Worm (Caenorhabditis elegans) whole organism, L2 larva: ENCODE data around the gene F36H1.11.

Source experiments
- C34F6.9 ChIP-seq: fragments of 150-350 bp; optimal IDR thresholded peaks from 2 replicates; lab custom pipeline; 2014; ENCODE audit warnings: missing biosample characterization, missing genetic modification characterization
- F13H6.1 ChIP-seq: sonication (generic microtip); optimal IDR thresholded peaks from 2 replicates; lab custom pipeline; 2016; ENCODE audit warnings: missing genetic modification characterization, missing compliant biosample characterization
- ZK546.5 ChIP-seq: sonication (generic microtip); optimal IDR thresholded peaks from 2 replicates; lab custom pipeline; 2017; ENCODE audit warnings: missing biosample characterization, missing genetic modification characterization
- alr-1 ChIP-seq: fragments of 150-350 bp; optimal IDR thresholded peaks from 2 replicates; lab custom pipeline; 2014; ENCODE audit warnings: missing biosample characterization, missing genetic modification characterization
- aly-2 ChIP-seq: fragments of 150-350 bp; optimal IDR thresholded peaks from 2 replicates; lab custom pipeline; 2014; ENCODE audit warnings: missing biosample characterization, missing genetic modification characterization
- ama-1 ChIP-seq: fragments of 150-350 bp; optimal IDR thresholded peaks from 2 replicates; lab custom pipeline; 2018; ENCODE audit warnings: inconsistent platforms
- blmp-1 ChIP-seq: sonication (generic microtip); optimal IDR thresholded peaks from 2 replicates; lab custom pipeline; 2017; ENCODE audit warnings: missing genetic modification characterization, mild to moderate bottlenecking, missing compliant biosample characterization, antibody characterized with exemption, moderate library complexity; ENCODE audit not compliant: insufficient read depth
- ceh-16 ChIP-seq: fragments of 150-350 bp; optimal IDR thresholded peaks from 2 replicates; lab custom pipeline; 2014; ENCODE audit warnings: missing biosample characterization, missing genetic modification characterization
- ceh-82 ChIP-seq: fragments of 150-350 bp; optimal IDR thresholded peaks from 2 replicates; lab custom pipeline; 2014; ENCODE audit warnings: missing biosample characterization, missing genetic modification characterization
- crh-2 ChIP-seq: sonication (generic microtip); optimal IDR thresholded peaks from 2 replicates; lab custom pipeline; 2017; ENCODE audit warnings: missing biosample characterization, missing genetic modification characterization
- egl-27 ChIP-seq: sonication (generic microtip); optimal IDR thresholded peaks from 3 replicates; lab custom pipeline; 2017; ENCODE audit warnings: missing biosample characterization, missing genetic modification reagents, missing genetic modification characterization
- elt-1 ChIP-seq: fragments of 150-350 bp; optimal IDR thresholded peaks from 2 replicates; lab custom pipeline; 2014; ENCODE audit warnings: missing biosample characterization, missing genetic modification characterization
- elt-3 ChIP-seq: sonication (generic microtip); optimal IDR thresholded peaks from 2 replicates; lab custom pipeline; 2017; ENCODE audit warnings: missing biosample characterization, missing genetic modification characterization
- gmeb-1 ChIP-seq: fragments of 150-350 bp; optimal IDR thresholded peaks from 2 replicates; lab custom pipeline; 2014; ENCODE audit warnings: missing biosample characterization, missing genetic modification characterization
- lin-13 ChIP-seq: fragments of 150-350 bp; optimal IDR thresholded peaks from 2 replicates; lab custom pipeline; 2014; ENCODE audit warnings: missing biosample characterization, missing genetic modification reagents, missing genetic modification characterization
- lin-39 ChIP-seq: fragments of 150-350 bp; optimal IDR thresholded peaks from 2 replicates; lab custom pipeline; 2014; ENCODE audit warnings: missing biosample characterization, missing genetic modification reagents, missing genetic modification characterization
- lsy-2 ChIP-seq, 2 experiments: fragments of 150-350 bp in 1 of 2; sonication (generic microtip) in 1 of 2; optimal IDR thresholded peaks; 2 replicates each; lab custom pipeline; 2014 to 2017; ENCODE audit warnings: missing biosample characterization in 2 of 2, missing genetic modification characterization in 2 of 2
- mab-5 ChIP-seq: fragments of 150-350 bp; optimal IDR thresholded peaks from 2 replicates; lab custom pipeline; 2014; ENCODE audit warnings: missing biosample characterization, missing genetic modification characterization
- mbf-1 ChIP-seq: sonication (generic microtip); optimal IDR thresholded peaks from 2 replicates; lab custom pipeline; 2017; ENCODE audit warnings: missing biosample characterization, missing genetic modification characterization
- nhr-10 ChIP-seq: sonication (generic microtip); optimal IDR thresholded peaks from 2 replicates; lab custom pipeline; 2017; ENCODE audit warnings: missing biosample characterization, missing genetic modification characterization
- nhr-11 ChIP-seq: fragments of 150-350 bp; optimal IDR thresholded peaks from 2 replicates; lab custom pipeline; 2014; ENCODE audit warnings: missing biosample characterization, missing genetic modification characterization
- nhr-129 ChIP-seq: fragments of 150-350 bp; optimal IDR thresholded peaks from 2 replicates; lab custom pipeline; 2014; ENCODE audit warnings: missing biosample characterization, missing genetic modification characterization
- nhr-21 ChIP-seq: fragments of 150-350 bp; optimal IDR thresholded peaks from 2 replicates; lab custom pipeline; 2014; ENCODE audit warnings: missing biosample characterization, missing genetic modification characterization
- nhr-23 ChIP-seq: fragments of 150-350 bp; optimal IDR thresholded peaks from 2 replicates; lab custom pipeline; 2014; ENCODE audit warnings: missing biosample characterization, missing genetic modification reagents, missing genetic modification characterization
- nhr-237 ChIP-seq: fragments of 150-350 bp; optimal IDR thresholded peaks from 2 replicates; lab custom pipeline; 2014; ENCODE audit warnings: missing biosample characterization, missing genetic modification characterization
- nhr-25 ChIP-seq: fragments of 150-350 bp; sonication (generic microtip); optimal IDR thresholded peaks from 3 replicates; lab custom pipeline; 2014; ENCODE audit warnings: missing biosample characterization, missing genetic modification characterization
- nhr-6 ChIP-seq: fragments of 150-350 bp; optimal IDR thresholded peaks from 2 replicates; lab custom pipeline; 2014; ENCODE audit warnings: missing biosample characterization, missing genetic modification characterization
- skn-1 ChIP-seq: sonication (generic microtip); optimal IDR thresholded peaks from 2 replicates; lab custom pipeline; 2017; ENCODE audit warnings: missing biosample characterization, missing genetic modification characterization
- sma-3 ChIP-seq: sonication (generic microtip); optimal IDR thresholded peaks from 2 replicates; lab custom pipeline; 2016; ENCODE audit warnings: missing genetic modification reagents, missing genetic modification characterization, missing compliant biosample characterization
- sma-9 ChIP-seq, 2 experiments: fragments of 150-350 bp in 1 of 2; sonication (generic microtip) in 1 of 2; optimal IDR thresholded peaks; 2 replicates each; lab custom pipeline; 2014 to 2016; ENCODE audit warnings: missing genetic modification characterization in 2 of 2, mild to moderate bottlenecking in 1 of 2, missing biosample characterization in 1 of 2, missing compliant biosample characterization in 1 of 2, missing genetic modification reagents in 1 of 2, moderate library complexity in 1 of 2
- snpc-4 ChIP-seq: fragments of 150-350 bp; optimal IDR thresholded peaks from 2 replicates; lab custom pipeline; 2014; ENCODE audit warnings: missing biosample characterization, missing genetic modification characterization
- unc-39 ChIP-seq: fragments of 150-350 bp; optimal IDR thresholded peaks from 2 replicates; lab custom pipeline; 2014; ENCODE audit warnings: missing biosample characterization, missing genetic modification characterization
- unc-55 ChIP-seq: fragments of 150-350 bp; sonication (generic microtip); optimal IDR thresholded peaks from 3 replicates; lab custom pipeline; 2014; ENCODE audit warnings: missing biosample characterization, missing genetic modification reagents, missing genetic modification characterization
- unc-62 ChIP-seq: fragments of 150-350 bp; optimal IDR thresholded peaks from 2 replicates; lab custom pipeline; 2014; ENCODE audit warnings: missing biosample characterization, missing genetic modification reagents, missing genetic modification characterization
- ztf-4 ChIP-seq: fragments of 150-350 bp; optimal IDR thresholded peaks from 2 replicates; lab custom pipeline; 2014; ENCODE audit warnings: missing biosample characterization, missing genetic modification characterization

The F36H1.11 gene

ce11 chrIV:11053652-11054317, 4.8 kb downstream of the F36H1.11 start, which contains the start of the genes F36H1.12 and lin-3:
Gene F36H1.12 (minus strand): TSS chrIV:11053702.
Gene lin-3 (plus strand): TSS chrIV:11054308.
- TF ChIP-seq unc-39 (tag; lab: Kevin White, UChicago) (no peak), nhr-25 (tag; lab: Kevin White, UChicago) (no peak), ZK546.5 (no peak), unc-62 (GFP tag; lab: Kevin White, UChicago) (no peak), nhr-23 (tag; lab: Kevin White, UChicago) (no peak), snpc-4 (tag; lab: Kevin White, UChicago) (no peak), mab-5 (tag; lab: Kevin White, UChicago) (no peak), blmp-1 (tag; lab: Kevin White, UChicago) (no peak), egl-27 (tag; lab: Kevin White, UChicago) (no peak), nhr-10 (tag; lab: Kevin White, UChicago) (no peak), crh-2 (tag; lab: Kevin White, UChicago) (no peak), unc-55 (GFP tag; lab: Kevin White, UChicago) (no peak), ztf-4 (tag; lab: Kevin White, UChicago) (no peak), lin-13 (GFP tag; lab: Kevin White, UChicago) (no peak), sma-3 (GFP tag; lab: Kevin White, UChicago) (no peak), ama-1 (lab: Kevin White, UChicago) (no peak)

DNA sequence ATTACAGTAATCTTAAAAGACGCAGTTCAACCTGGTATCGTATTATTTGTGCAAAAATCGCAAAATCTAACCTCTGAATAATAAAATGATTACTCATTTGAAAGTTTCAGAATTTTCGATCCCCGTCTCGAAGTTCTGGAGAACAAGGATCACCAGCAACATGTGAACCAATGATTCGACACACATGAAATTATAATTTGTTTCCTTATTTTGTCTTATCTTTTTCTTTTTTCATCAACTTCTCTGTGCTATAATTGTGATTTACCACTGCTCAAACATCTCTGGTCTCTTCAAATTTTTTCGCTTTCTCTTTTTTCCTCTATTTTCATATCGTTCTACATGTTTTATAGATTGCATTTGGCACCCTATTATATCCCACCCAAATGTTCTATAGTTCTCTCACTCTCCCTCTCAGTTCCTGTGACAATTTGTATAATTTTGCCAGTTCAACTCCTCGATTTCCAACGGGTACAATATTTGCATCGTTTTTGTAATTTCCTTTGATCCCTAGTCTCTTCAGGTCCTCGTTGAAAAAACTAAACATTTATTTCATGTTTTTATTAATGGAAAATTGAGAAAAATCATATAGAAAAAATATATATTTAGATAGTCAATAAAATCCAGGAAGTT, 14.1 kb downstream of the F36H1.11 start:
- TF ChIP-seq sma-3 (GFP tag; lab: Kevin White, UChicago) (no peak), lsy-2 (tag; optimal IDR thresholded peaks at IDR 0.05; lab: Kevin White, UChicago) (peak in 1 of 2 experiments; percentile 58)

- no peak for TF ChIP-seq blmp-1 (tag; lab: Kevin White, UChicago)
- TF ChIP-seq lin-39 (tag; lab: Kevin White, UChicago) = no peak
- TF ChIP-seq sma-9 (GFP tag; optimal IDR thresholded peaks at IDR 0.05; lab: Kevin White, UChicago) = peak; percentile 32
- no peak for TF ChIP-seq sma-9 (tag; optimal IDR thresholded peaks at IDR 0.05; lab: Kevin White, UChicago)
- TF ChIP-seq alr-1 = no peak
- TF ChIP-seq aly-2 (tag; lab: Kevin White, UChicago) = no peak
- no peak for TF ChIP-seq nhr-237
- no peak for TF ChIP-seq nhr-23 (tag; lab: Kevin White, UChicago)
- peak in 1 of 2 experiments; percentile 49 for TF ChIP-seq lsy-2 (tag; optimal IDR thresholded peaks at IDR 0.05; lab: Kevin White, UChicago)
- no peak for TF ChIP-seq ceh-16 (tag; lab: Kevin White, UChicago)
- TF ChIP-seq egl-27 (tag; lab: Kevin White, UChicago) = no peak
- TF ChIP-seq elt-1 (tag; lab: Kevin White, UChicago) = no peak
- peak; percentile 20 for TF ChIP-seq F13H6.1
- TF ChIP-seq gmeb-1 (tag; lab: Kevin White, UChicago) = no peak
- TF ChIP-seq skn-1 (tag; lab: Kevin White, UChicago) = no peak
- no peak for TF ChIP-seq mbf-1 (tag; lab: Kevin White, UChicago)
- TF ChIP-seq ama-1 (lab: Kevin White, UChicago) = peak; percentile 86
- TF ChIP-seq C34F6.9 (tag; lab: Kevin White, UChicago) = peak; percentile 20
- TF ChIP-seq nhr-11 (tag; lab: Kevin White, UChicago) = no peak
- TF ChIP-seq crh-2 (tag; lab: Kevin White, UChicago) = no peak
- no peak for TF ChIP-seq ceh-82
- peak; percentile 64 for TF ChIP-seq nhr-129 (tag; lab: Kevin White, UChicago)
- no peak for TF ChIP-seq snpc-4 (tag; lab: Kevin White, UChicago)
- no peak for TF ChIP-seq elt-3 (tag; lab: Kevin White, UChicago)
- no peak for TF ChIP-seq nhr-6
- no peak for TF ChIP-seq ztf-4 (tag; lab: Kevin White, UChicago)
- no peak for TF ChIP-seq ZK546.5
Measured at ce11 chrIV:11063962-11064361, 15.0 kb downstream of the F36H1.11 start, which contains the start of gene ttr-16. Gene ttr-16 (minus strand): TSS chrIV:11064137.

- TF ChIP-seq ama-1 (lab: Kevin White, UChicago) = peak; percentile 54
- TF ChIP-seq F13H6.1 = peak; percentile 54
- TF ChIP-seq sma-9 (GFP tag; optimal IDR thresholded peaks at IDR 0.05; lab: Kevin White, UChicago) = peak; percentile 50
- no peak for TF ChIP-seq sma-9 (tag; optimal IDR thresholded peaks at IDR 0.05; lab: Kevin White, UChicago)
- TF ChIP-seq nhr-21 (tag; lab: Kevin White, UChicago) = no peak
- peak; percentile 7 for TF ChIP-seq C34F6.9 (tag; lab: Kevin White, UChicago)
- peak in 1 of 2 experiments; percentile 43 for TF ChIP-seq lsy-2 (tag; optimal IDR thresholded peaks at IDR 0.05; lab: Kevin White, UChicago)
Measured at ce11 chrIV:11067003-11067402, 18.0 kb downstream of the F36H1.11 start, which contains the start of gene ttr-17. Gene ttr-17 (minus strand): TSS chrIV:11067026.
